Worm (Caenorhabditis elegans): ENCODE data around the gene grl-9.

- TF ChIP-seq him-1 (tag; optimal IDR thresholded peaks at IDR 0.05) (no peak), dao-5 (tag; optimal IDR thresholded peaks at IDR 0.05) (no peak)
Measured at ce11 chrV:6753257-6753656, 21.8 kb upstream of the grl-9 start.
